Fruit fly (Drosophila melanogaster) whole organism: ENCODE results near the gene CG34164.

ENCODE experiments used
- CG8478 ChIP-seq: fragments of >200 bp; optimal IDR thresholded peaks from 2 replicates; lab custom pipeline; 2018; ENCODE audit warnings: inconsistent platforms
- Dll ChIP-seq: fragments of >200 bp; optimal IDR thresholded peaks from 2 replicates; lab custom pipeline; 2017
- EcR ChIP-seq, 2 experiments: fragments of >200 bp; optimal IDR thresholded peaks; 2 replicates each; lab custom pipeline; 2017; ENCODE audit warnings: missing biosample characterization in 2 of 2, missing genetic modification characterization in 2 of 2, missing genetic modification reagents in 2 of 2
- pan ChIP-seq: fragments of >200 bp; optimal IDR thresholded peaks from 2 replicates; lab custom pipeline; 2017
- psq ChIP-seq: fragments of >200 bp; optimal IDR thresholded peaks from 2 replicates; lab custom pipeline; 2017
- usp ChIP-seq: fragments of >200 bp; optimal IDR thresholded peaks from 2 replicates; lab custom pipeline; 2017; ENCODE audit warnings: missing biosample characterization, missing genetic modification characterization, mixed read lengths

Gene CG34164

dm6 chr2L:12020735-12021134, 35.4 kb upstream of the CG34164 start, which contains the start of gene Wdr81:
TSS of gene Wdr81 (minus strand) at chr2L:12020960.
- TF ChIP-seq usp (GFP tag; lab: Kevin White, UChicago) (no peak), Dll (lab: Kevin White, UChicago) (no peak), psq (lab: Kevin White, UChicago) (no peak), CG8478 (lab: Kevin White, UChicago) (no peak), EcR (GFP tag; optimal IDR thresholded peaks at IDR 0.05; lab: Kevin White, UChicago) (no peak)

dm6 chr2L:12021193-12021592, 35.0 kb upstream of the CG34164 start:
- TF ChIP-seq psq (lab: Kevin White, UChicago) (no peak), EcR (GFP tag; optimal IDR thresholded peaks at IDR 0.05; lab: Kevin White, UChicago) (no peak), pan (lab: Kevin White, UChicago) (no peak), Dll (lab: Kevin White, UChicago) (no peak), usp (GFP tag; lab: Kevin White, UChicago) (no peak), CG8478 (lab: Kevin White, UChicago) (no peak)

DNA sequence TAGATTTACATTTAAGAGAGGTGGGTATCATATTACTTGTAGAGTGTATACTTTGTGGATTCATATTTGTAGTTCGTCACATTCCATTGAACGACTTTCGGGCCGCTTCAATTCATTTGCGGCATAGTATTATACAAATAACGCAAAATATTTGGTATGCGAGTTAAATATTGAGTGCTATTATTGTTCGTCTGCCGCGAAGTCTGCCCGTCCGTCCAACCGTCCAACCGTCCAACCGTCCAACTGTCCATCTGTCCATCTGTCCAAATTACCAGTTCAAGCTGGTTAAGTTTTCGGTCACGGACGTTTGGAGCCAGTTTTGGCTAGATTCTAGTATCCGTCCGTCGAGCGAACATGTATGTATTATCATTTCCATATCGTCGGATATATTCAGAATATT, 32.0 kb upstream of the CG34164 start:
- TF ChIP-seq pan (lab: Kevin White, UChicago) (no peak), psq (lab: Kevin White, UChicago) (no peak), Dll (lab: Kevin White, UChicago) (no peak), usp (GFP tag; lab: Kevin White, UChicago) (no peak), EcR (GFP tag; optimal IDR thresholded peaks at IDR 0.05; lab: Kevin White, UChicago) (no peak), CG8478 (lab: Kevin White, UChicago) (no peak)

dm6 chr2L:12025505-12025904, 30.6 kb upstream of the CG34164 start:
- no peak for TF ChIP-seq pan (lab: Kevin White, UChicago)
- TF ChIP-seq EcR (GFP tag; optimal IDR thresholded peaks at IDR 0.05; lab: Kevin White, UChicago) = no peak
- no peak for TF ChIP-seq usp (GFP tag; lab: Kevin White, UChicago)
- TF ChIP-seq CG8478 (lab: Kevin White, UChicago) = no peak
- no peak for TF ChIP-seq psq (lab: Kevin White, UChicago)
- TF ChIP-seq Dll (lab: Kevin White, UChicago) = no peak

DNA sequence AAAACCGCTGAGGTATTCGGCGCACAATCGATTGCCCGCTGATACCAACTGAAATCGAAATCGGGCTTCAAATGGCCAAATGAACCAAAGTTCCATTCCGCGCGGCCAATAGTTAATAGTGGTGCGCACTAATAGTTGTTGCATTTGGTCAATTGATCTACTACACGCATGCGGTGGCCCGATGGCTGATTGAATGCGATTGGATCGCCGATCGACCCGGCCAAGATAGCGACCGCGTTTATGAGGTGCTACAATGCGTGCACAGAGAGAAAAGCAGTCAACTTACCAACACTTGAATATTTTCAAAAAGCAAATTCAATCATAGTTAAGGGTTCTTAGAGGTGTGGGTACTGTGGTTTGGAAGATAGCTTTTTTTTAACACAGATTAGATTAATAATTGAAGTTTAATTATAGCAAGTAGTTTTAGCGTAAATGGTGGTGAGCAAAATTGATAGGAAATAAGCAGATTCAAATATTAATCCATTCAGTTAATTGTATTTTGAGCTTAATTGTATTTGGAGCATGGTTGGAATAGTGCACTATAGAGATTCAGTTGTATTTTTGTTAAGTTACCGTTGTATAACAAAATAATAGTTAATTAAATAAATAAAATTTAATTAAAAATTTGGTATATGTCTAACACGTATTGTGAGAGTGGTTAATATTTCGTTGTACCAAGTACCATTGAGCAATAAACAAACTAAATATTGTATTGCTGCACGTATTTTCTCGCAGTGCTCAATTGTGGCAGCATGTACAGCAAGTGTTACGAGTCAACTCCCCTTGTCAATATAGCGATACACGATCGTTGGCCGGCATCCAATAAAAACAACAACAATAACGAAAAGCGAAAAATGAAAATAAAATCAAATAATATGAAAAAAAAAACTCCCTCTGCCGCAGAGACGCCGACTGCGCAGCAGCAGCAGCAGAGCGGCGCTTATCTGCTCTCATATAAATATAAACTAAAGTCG, 29.4 kb upstream of the CG34164 start:
- TF ChIP-seq Dll (lab: Kevin White, UChicago) (no peak), psq (lab: Kevin White, UChicago) (no peak)

dm6 chr2L:12027435-12027834, 28.7 kb upstream of the CG34164 start, which contains the start of gene dmGlut:
TSS of gene dmGlut (plus strand) at chr2L:12027438.
- no peak for TF ChIP-seq EcR (GFP tag; optimal IDR thresholded peaks at IDR 0.05; lab: Kevin White, UChicago)
- TF ChIP-seq pan (lab: Kevin White, UChicago) = no peak
- no peak for TF ChIP-seq usp (GFP tag; lab: Kevin White, UChicago)
- no peak for TF ChIP-seq psq (lab: Kevin White, UChicago)
- no peak for TF ChIP-seq Dll (lab: Kevin White, UChicago)
- TF ChIP-seq CG8478 (lab: Kevin White, UChicago) = no peak

dm6 chr2L:12028102-12028501, 28.0 kb upstream of the CG34164 start:
- TF ChIP-seq EcR (GFP tag; optimal IDR thresholded peaks at IDR 0.05; lab: Kevin White, UChicago) (no peak), Dll (lab: Kevin White, UChicago) (no peak), pan (lab: Kevin White, UChicago) (no peak), psq (lab: Kevin White, UChicago) (no peak), usp (GFP tag; lab: Kevin White, UChicago) (no peak), CG8478 (lab: Kevin White, UChicago) (no peak)

- TF ChIP-seq CG8478 (lab: Kevin White, UChicago) (no peak), EcR (GFP tag; optimal IDR thresholded peaks at IDR 0.05; lab: Kevin White, UChicago) (no peak), pan (lab: Kevin White, UChicago) (no peak)
Measured at dm6 chr2L:12028808-12029207, 27.3 kb upstream of the CG34164 start.

- TF ChIP-seq Dll (lab: Kevin White, UChicago) = no peak
- TF ChIP-seq usp (GFP tag; lab: Kevin White, UChicago) = no peak
- no peak for TF ChIP-seq pan (lab: Kevin White, UChicago)
- TF ChIP-seq EcR (GFP tag; optimal IDR thresholded peaks at IDR 0.05; lab: Kevin White, UChicago) = no peak
- no peak for TF ChIP-seq CG8478 (lab: Kevin White, UChicago)
- TF ChIP-seq psq (lab: Kevin White, UChicago) = no peak
Measured at dm6 chr2L:12029594-12030197, 26.5 kb upstream of the CG34164 start.

- TF ChIP-seq Dll (lab: Kevin White, UChicago) = no peak
Measured at dm6 chr2L:12030552-12031131, 25.5 kb upstream of the CG34164 start.

- TF ChIP-seq EcR (GFP tag; optimal IDR thresholded peaks at IDR 0.05; lab: Kevin White, UChicago) = no peak
- no peak for TF ChIP-seq psq (lab: Kevin White, UChicago)
- TF ChIP-seq usp (GFP tag; lab: Kevin White, UChicago) = no peak
- TF ChIP-seq CG8478 (lab: Kevin White, UChicago) = no peak
- TF ChIP-seq Dll (lab: Kevin White, UChicago) = no peak
- no peak for TF ChIP-seq pan (lab: Kevin White, UChicago)
Measured at dm6 chr2L:12033890-12034289, 22.3 kb upstream of the CG34164 start, which contains the start of gene CG18788. TSS of gene CG18788 (plus strand) at chr2L:12034190.
